Worm (Caenorhabditis elegans) whole organism, L2 larva: ENCODE data around the gene R01E6.2.

ENCODE experiments used
- R02D3.7 ChIP-seq: fragments of 150-350 bp; optimal IDR thresholded peaks from 2 replicates; lab custom pipeline; 2014; ENCODE audit warnings: missing biosample characterization, missing genetic modification characterization
- aly-2 ChIP-seq: fragments of 150-350 bp; optimal IDR thresholded peaks from 2 replicates; lab custom pipeline; 2014; ENCODE audit warnings: missing biosample characterization, missing genetic modification characterization
- crh-2 ChIP-seq: sonication (generic microtip); optimal IDR thresholded peaks from 2 replicates; lab custom pipeline; 2017; ENCODE audit warnings: missing biosample characterization, missing genetic modification characterization
- elt-3 ChIP-seq: sonication (generic microtip); optimal IDR thresholded peaks from 2 replicates; lab custom pipeline; 2017; ENCODE audit warnings: missing biosample characterization, missing genetic modification characterization
- nhr-11 ChIP-seq: fragments of 150-350 bp; optimal IDR thresholded peaks from 2 replicates; lab custom pipeline; 2014; ENCODE audit warnings: missing biosample characterization, missing genetic modification characterization
- nhr-6 ChIP-seq: fragments of 150-350 bp; optimal IDR thresholded peaks from 2 replicates; lab custom pipeline; 2014; ENCODE audit warnings: missing biosample characterization, missing genetic modification characterization
- nhr-77 ChIP-seq: fragments of 150-350 bp; optimal IDR thresholded peaks from 2 replicates; lab custom pipeline; 2014; ENCODE audit warnings: missing biosample characterization, missing genetic modification characterization
- unc-39 ChIP-seq: fragments of 150-350 bp; optimal IDR thresholded peaks from 2 replicates; lab custom pipeline; 2014; ENCODE audit warnings: missing biosample characterization, missing genetic modification characterization
- unc-62 ChIP-seq: fragments of 150-350 bp; optimal IDR thresholded peaks from 2 replicates; lab custom pipeline; 2014; ENCODE audit warnings: missing biosample characterization, missing genetic modification reagents, missing genetic modification characterization

ce11 chrX:13581820-13582219 lies 15.5 kb upstream of the R01E6.2 start, which contains the start of gene F54B11.10:
- TF ChIP-seq nhr-77 (tag; lab: Kevin White, UChicago) (no peak), nhr-6 (no peak), unc-62 (GFP tag; lab: Kevin White, UChicago) (no peak), nhr-11 (tag; lab: Kevin White, UChicago) (no peak), unc-39 (tag; lab: Kevin White, UChicago) (no peak), R02D3.7 (tag; lab: Kevin White, UChicago) (no peak), aly-2 (tag; lab: Kevin White, UChicago) (no peak), crh-2 (tag; lab: Kevin White, UChicago) (no peak), elt-3 (tag; lab: Kevin White, UChicago) (no peak)
